Worm (Caenorhabditis elegans): Measurements from ENCODE around the gene phg-1.

Gene phg-1

ce11 chrII:10166365-10166764 lies 28.9 kb downstream of the phg-1 start:
- TF ChIP-seq fkh-8 (tag; optimal IDR thresholded peaks at IDR 0.05) (peak; percentile 57), efl-1 (optimal IDR thresholded peaks at IDR 0.05) (no peak), efl-1 (GFP tag; optimal IDR thresholded peaks at IDR 0.05 in 1 of 2) (no peak), lsy-2 (tag; optimal IDR thresholded peaks at IDR 0.05) (no peak), aha-1 (tag; optimal IDR thresholded peaks at IDR 0.05) (no peak), dsc-1 (tag; optimal IDR thresholded peaks at IDR 0.05) (peak; percentile 37), nhr-90 (tag; optimal IDR thresholded peaks at IDR 0.05; ENCODE audit: poor library complexity) (no peak), hlh-4 (tag; optimal IDR thresholded peaks at IDR 0.05) (no peak)

ce11 chrII:10167731-10168130 lies 30.3 kb downstream of the phg-1 start:
- no peak for TF ChIP-seq efl-1 (optimal IDR thresholded peaks at IDR 0.05)
- peak in 1 of 2 experiments; percentile 91 for TF ChIP-seq efl-1 (GFP tag; optimal IDR thresholded peaks at IDR 0.05 in 1 of 2)
- TF ChIP-seq nhr-71 (tag; optimal IDR thresholded peaks at IDR 0.05), result no peak

ce11 chrII:10168905-10169782 lies 31.7 kb downstream of the phg-1 start, which contains the start of gene daf-19:
Gene daf-19 (minus strand): TSS chrII:10169346.
- TF ChIP-seq ztf-11 (tag; optimal IDR thresholded peaks at IDR 0.05) (peak in 1 of 2 experiments; percentile 73), ces-1 (GFP tag; optimal IDR thresholded peaks at IDR 0.05) (no peak), elt-3 (tag; optimal IDR thresholded peaks at IDR 0.05) (peak in 2 of 6 experiments; percentile 28 to 88), grh-1 (GFP tag; IDR thresholded peaks at IDR 0.05) (no peak), swsn-7 (tag; optimal IDR thresholded peaks at IDR 0.05) (peak; percentile 63), hlh-17 (GFP tag; optimal IDR thresholded peaks at IDR 0.05; ENCODE audit: borderline replicate concordance) (no peak), jun-1 (tag; optimal IDR thresholded peaks at IDR 0.05) (peak; percentile 11), isw-1 (GFP tag; IDR thresholded peaks at IDR 0.05) (peak; percentile 20), mef-2 (tag; optimal IDR thresholded peaks at IDR 0.05) (no peak), nhr-85 (tag) (no peak), fkh-10 (GFP tag; optimal IDR thresholded peaks at IDR 0.05) (peak; percentile 35), irx-1 (tag; optimal IDR thresholded peaks at IDR 0.05) (peak; percentile 39), tlp-1 (tag; optimal IDR thresholded peaks at IDR 0.05) (no peak), lin-13 (GFP tag; optimal IDR thresholded peaks at IDR 0.05) (no peak), efl-3 (GFP tag; optimal IDR thresholded peaks at IDR 0.05) (no peak), aly-2 (tag; optimal IDR thresholded peaks at IDR 0.05) (no peak), skn-1 (tag; optimal IDR thresholded peaks at IDR 0.05) (peak; percentile 49), fos-1 (tag; optimal IDR thresholded peaks at IDR 0.05) (peak; percentile 61), hpl-2 (GFP tag; optimal IDR thresholded peaks at IDR 0.05) (no peak), nhr-84 (tag; optimal IDR thresholded peaks at IDR 0.05) (no peak), lin-15B (tag; optimal IDR thresholded peaks at IDR 0.05) (no peak), aha-1 (tag; optimal IDR thresholded peaks at IDR 0.05) (no peak), C04F5.9 (tag; optimal IDR thresholded peaks at IDR 0.05) (no peak), egl-13 (tag; optimal IDR thresholded peaks at IDR 0.05) (peak; percentile 75), nhr-11 (tag; optimal IDR thresholded peaks at IDR 0.05) (peak; percentile 65), lin-14 (GFP tag; optimal IDR thresholded peaks at IDR 0.05) (peak; percentile 76), sox-4 (tag; optimal IDR thresholded peaks at IDR 0.05) (peak; percentile 51), pax-3 (tag; optimal IDR thresholded peaks at IDR 0.05) (peak; percentile 60), ceh-8 (GFP tag; optimal IDR thresholded peaks at IDR 0.05) (no peak), fkh-4 (tag; optimal IDR thresholded peaks at IDR 0.05; ENCODE audit: borderline replicate concordance) (no peak), nhr-76 (tag; optimal IDR thresholded peaks at IDR 0.05) (no peak), unc-130 (tag; optimal IDR thresholded peaks at IDR 0.05) (no peak), vab-15 (tag; optimal IDR thresholded peaks at IDR 0.05) (no peak), hlh-4 (tag; optimal IDR thresholded peaks at IDR 0.05) (no peak), lsy-2 (tag; optimal IDR thresholded peaks at IDR 0.05) (peak; percentile 48 to 59), unc-98 (GFP tag; IDR thresholded peaks at IDR 0.05) (no peak), sup-37 (GFP tag; optimal IDR thresholded peaks at IDR 0.05) (no peak), pqm-1 (tag; optimal IDR thresholded peaks at IDR 0.05) (no peak), fkh-8 (tag; optimal IDR thresholded peaks at IDR 0.05) (peak; percentile 96), tbx-2 (tag; optimal IDR thresholded peaks at IDR 0.05) (peak; percentile 45), nhr-77 (tag; optimal IDR thresholded peaks at IDR 0.05) (peak; percentile 61), xbp-1 (tag; optimal IDR thresholded peaks at IDR 0.05) (peak; percentile 30)

Data from whole organism, L1 larva.